Fruit fly (Drosophila melanogaster) whole organism, prepupa: ENCODE data around the gene CG9263.

Source experiments
- Blimp-1 ChIP-seq: fragments of 200-800 bp; sonication (Bioruptor generic); optimal IDR thresholded peaks from 3 replicates; lab custom pipeline; 2017; ENCODE audit warnings: missing biosample characterization, missing genetic modification characterization, mild to moderate bottlenecking, moderate library complexity, missing genetic modification reagents
- CG10631 ChIP-seq: fragments of 200-800 bp; sonication (Bioruptor generic); optimal IDR thresholded peaks from 2 replicates; lab custom pipeline; 2016; ENCODE audit warnings: missing biosample characterization, missing genetic modification characterization
- CG10669 ChIP-seq: fragments of 200-800 bp; sonication (Bioruptor generic); optimal IDR thresholded peaks from 3 replicates; lab custom pipeline; 2018; ENCODE audit warnings: missing biosample characterization, mild to moderate bottlenecking, missing genetic modification characterization, moderate library complexity
- CG11294 ChIP-seq: fragments of 200-800 bp; sonication (Bioruptor generic); IDR thresholded peaks from 2 replicates; pipeline ENCODE4 v1.3.6; 2022; ENCODE audit warnings: missing biosample characterization, missing genetic modification characterization
- CG11762 ChIP-seq: fragments of 200-800 bp; sonication (Bioruptor generic); optimal IDR thresholded peaks from 3 replicates; lab custom pipeline; 2016; ENCODE audit warnings: missing biosample characterization, missing genetic modification characterization; ENCODE audit not compliant: insufficient read depth
- CG1621 ChIP-seq: fragments of 200-800 bp; sonication (Bioruptor generic); optimal IDR thresholded peaks from 3 replicates; lab custom pipeline; 2018; ENCODE audit warnings: missing biosample characterization, mild to moderate bottlenecking, missing genetic modification characterization
- CG3032 ChIP-seq: fragments of 200-800 bp; optimal IDR thresholded peaks from 2 replicates; lab custom pipeline; 2019; ENCODE audit warnings: missing biosample characterization, mild to moderate bottlenecking, missing genetic modification characterization, moderate library complexity
- CG3919 ChIP-seq: fragments of 200-800 bp; sonication (Bioruptor generic); optimal IDR thresholded peaks from 3 replicates; lab custom pipeline; 2016; ENCODE audit warnings: missing biosample characterization, missing genetic modification characterization
- CG4318 ChIP-seq: fragments of 200-800 bp; sonication (Bioruptor generic); optimal IDR thresholded peaks from 3 replicates; lab custom pipeline; 2017; ENCODE audit warnings: missing biosample characterization, mild to moderate bottlenecking, missing genetic modification characterization
- CG6163 ChIP-seq: fragments of 200-800 bp; sonication (Bioruptor generic); IDR thresholded peaks from 3 replicates; pipeline ENCODE4 v1.3.6; 2022; ENCODE audit warnings: missing biosample characterization, missing genetic modification characterization
- CG6276 ChIP-seq: fragments of 200-800 bp; sonication (Bioruptor generic); optimal IDR thresholded peaks from 2 replicates; lab custom pipeline; 2017; ENCODE audit warnings: missing biosample characterization, mild to moderate bottlenecking, missing genetic modification characterization
- CG6792 ChIP-seq: fragments of 200-800 bp; sonication (Bioruptor generic); optimal IDR thresholded peaks from 3 replicates; lab custom pipeline; 2016; ENCODE audit warnings: missing biosample characterization, missing genetic modification characterization
- CG6808 ChIP-seq: fragments of 200-800 bp; sonication (Bioruptor generic); optimal IDR thresholded peaks from 3 replicates; lab custom pipeline; 2017; ENCODE audit warnings: missing biosample characterization, missing genetic modification characterization, mild to moderate bottlenecking, moderate library complexity, missing genetic modification reagents
- CG6854 ChIP-seq: fragments of 200-800 bp; sonication (Bioruptor generic); optimal IDR thresholded peaks from 2 replicates; lab custom pipeline; 2017; ENCODE audit warnings: missing biosample characterization, mild to moderate bottlenecking, missing genetic modification characterization
- CG8119 ChIP-seq: fragments of 200-800 bp; sonication (Bioruptor generic); IDR thresholded peaks from 3 replicates; pipeline ENCODE4 v1.3.6; 2022; ENCODE audit warnings: missing biosample characterization, missing genetic modification characterization
- CG8319 ChIP-seq: fragments of 200-800 bp; sonication (Bioruptor generic); optimal IDR thresholded peaks from 3 replicates; lab custom pipeline; 2016; ENCODE audit warnings: missing biosample characterization, missing genetic modification characterization
- CG8632 ChIP-seq: fragments of 200-800 bp; sonication (Bioruptor generic); optimal IDR thresholded peaks from 3 replicates; lab custom pipeline; 2016; ENCODE audit warnings: missing biosample characterization, missing genetic modification characterization
- Eip75B ChIP-seq: fragments of 200-800 bp; sonication (Bioruptor generic); optimal IDR thresholded peaks from 3 replicates; lab custom pipeline; 2016; ENCODE audit warnings: missing biosample characterization, missing genetic modification characterization
- Eip93F ChIP-seq: fragments of 200-800 bp; sonication (Bioruptor generic); optimal IDR thresholded peaks from 2 replicates; lab custom pipeline; 2016; ENCODE audit warnings: missing biosample characterization, mild to moderate bottlenecking, missing genetic modification characterization
- Ets21C ChIP-seq: fragments of 200-800 bp; sonication (Bioruptor generic); optimal IDR thresholded peaks from 3 replicates; lab custom pipeline; 2016; ENCODE audit warnings: missing biosample characterization, missing genetic modification characterization
- Ets96B ChIP-seq: fragments of 200-800 bp; optimal IDR thresholded peaks from 2 replicates; lab custom pipeline; 2019; ENCODE audit warnings: missing biosample characterization, mild to moderate bottlenecking, missing genetic modification characterization, moderate library complexity
- Gug ChIP-seq: fragments of 200-800 bp; sonication (Bioruptor generic); IDR thresholded peaks from 2 replicates; pipeline ENCODE4 v1.3.6; 2022; ENCODE audit warnings: missing biosample characterization, missing genetic modification characterization
- Hr38 ChIP-seq: sonication (Bioruptor generic); optimal IDR thresholded peaks from 2 replicates; lab custom pipeline; 2016; ENCODE audit warnings: missing biosample characterization, missing genetic modification characterization
- Hr39 ChIP-seq: fragments of 200-800 bp; sonication (Bioruptor generic); optimal IDR thresholded peaks from 2 replicates; lab custom pipeline; 2016; ENCODE audit warnings: missing biosample characterization, missing genetic modification characterization
- Hr4 ChIP-seq: fragments of 200-800 bp; sonication (Bioruptor generic); optimal IDR thresholded peaks from 3 replicates; lab custom pipeline; 2016; ENCODE audit warnings: missing biosample characterization, missing genetic modification characterization
- Met ChIP-seq: fragments of 200-800 bp; sonication (Bioruptor generic); optimal IDR thresholded peaks from 3 replicates; lab custom pipeline; 2016; ENCODE audit warnings: missing biosample characterization, missing genetic modification characterization
- OdsH ChIP-seq: fragments of 200-800 bp; sonication (Bioruptor generic); optimal IDR thresholded peaks from 3 replicates; lab custom pipeline; 2016; ENCODE audit warnings: missing biosample characterization, missing genetic modification characterization
- Sox102F ChIP-seq: fragments of 200-800 bp; sonication (Bioruptor generic); optimal IDR thresholded peaks from 2 replicates; lab custom pipeline; 2016; ENCODE audit warnings: missing biosample characterization, mild to moderate bottlenecking, missing genetic modification characterization
- Sox14 ChIP-seq: fragments of 200-800 bp; sonication (Bioruptor generic); optimal IDR thresholded peaks from 3 replicates; lab custom pipeline; 2016; ENCODE audit warnings: missing biosample characterization, missing genetic modification characterization
- achi ChIP-seq: fragments of 200-800 bp; sonication (Bioruptor generic); optimal IDR thresholded peaks from 3 replicates; lab custom pipeline; 2016; ENCODE audit warnings: missing biosample characterization, missing genetic modification characterization
- acj6 ChIP-seq: fragments of 200-800 bp; sonication (Bioruptor generic); optimal IDR thresholded peaks from 3 replicates; lab custom pipeline; 2016; ENCODE audit warnings: missing biosample characterization, missing genetic modification characterization
- dac ChIP-seq: fragments of 200-800 bp; sonication (Bioruptor generic); optimal IDR thresholded peaks from 2 replicates; lab custom pipeline; 2017; ENCODE audit warnings: missing biosample characterization, mild to moderate bottlenecking, missing genetic modification characterization
- dsx ChIP-seq: fragments of 200-800 bp; optimal IDR thresholded peaks from 3 replicates; lab custom pipeline; 2019; ENCODE audit warnings: missing biosample characterization, mild to moderate bottlenecking, missing genetic modification characterization, moderate library complexity; ENCODE audit not compliant: poor library complexity, severe bottlenecking
- eg ChIP-seq: fragments of 200-800 bp; sonication (Bioruptor generic); IDR thresholded peaks from 3 replicates; pipeline ENCODE4 v1.3.6; 2022; ENCODE audit warnings: missing biosample characterization, missing genetic modification characterization
- esn ChIP-seq: fragments of 200-800 bp; sonication (Bioruptor generic); optimal IDR thresholded peaks from 2 replicates; lab custom pipeline; 2016; ENCODE audit warnings: missing biosample characterization, mild to moderate bottlenecking, missing genetic modification characterization, moderate library complexity
- fd59A ChIP-seq: fragments of 200-800 bp; sonication (Bioruptor generic); optimal IDR thresholded peaks from 2 replicates; lab custom pipeline; 2017; ENCODE audit warnings: missing biosample characterization, mild to moderate bottlenecking, missing genetic modification characterization, missing genetic modification reagents
- fd85E ChIP-seq: fragments of 200-800 bp; sonication (Bioruptor generic); optimal IDR thresholded peaks from 3 replicates; lab custom pipeline; 2016; ENCODE audit warnings: missing biosample characterization, missing genetic modification characterization
- net ChIP-seq: fragments of 200-800 bp; sonication (Bioruptor generic); optimal IDR thresholded peaks from 3 replicates; lab custom pipeline; 2016; ENCODE audit warnings: missing biosample characterization, missing genetic modification characterization
- pdm3 ChIP-seq: fragments of 200-800 bp; sonication (Bioruptor generic); optimal IDR thresholded peaks from 3 replicates; lab custom pipeline; 2016; ENCODE audit warnings: missing biosample characterization, missing genetic modification characterization
- spab ChIP-seq: fragments of 200-800 bp; sonication (Bioruptor generic); optimal IDR thresholded peaks from 2 replicates; lab custom pipeline; 2017; ENCODE audit warnings: missing biosample characterization, mild to moderate bottlenecking, missing genetic modification characterization, missing genetic modification reagents
- ss ChIP-seq, 2 experiments: fragments of 200-800 bp; sonication (Bioruptor generic); optimal IDR thresholded peaks; 2 replicates in 1 of 2; 3 replicates in 1 of 2; lab custom pipeline; 2017 to 2018; ENCODE audit warnings: mild to moderate bottlenecking in 2 of 2, missing biosample characterization in 2 of 2, missing genetic modification characterization in 2 of 2, moderate library complexity in 1 of 2
- svp ChIP-seq: fragments of 200-800 bp; sonication (Bioruptor generic); peaks from one replicate; lab custom pipeline; 2016; ENCODE audit warnings: missing biosample characterization, missing genetic modification characterization
- topi ChIP-seq: fragments of 200-800 bp; sonication (Bioruptor generic); optimal IDR thresholded peaks from 3 replicates; lab custom pipeline; 2016; ENCODE audit warnings: missing biosample characterization, missing genetic modification characterization
- vri ChIP-seq: fragments of 200-800 bp; sonication (Bioruptor generic); optimal IDR thresholded peaks from 3 replicates; lab custom pipeline; 2016; ENCODE audit warnings: missing biosample characterization, mild to moderate bottlenecking, missing genetic modification characterization

The CG9263 gene

DNA sequence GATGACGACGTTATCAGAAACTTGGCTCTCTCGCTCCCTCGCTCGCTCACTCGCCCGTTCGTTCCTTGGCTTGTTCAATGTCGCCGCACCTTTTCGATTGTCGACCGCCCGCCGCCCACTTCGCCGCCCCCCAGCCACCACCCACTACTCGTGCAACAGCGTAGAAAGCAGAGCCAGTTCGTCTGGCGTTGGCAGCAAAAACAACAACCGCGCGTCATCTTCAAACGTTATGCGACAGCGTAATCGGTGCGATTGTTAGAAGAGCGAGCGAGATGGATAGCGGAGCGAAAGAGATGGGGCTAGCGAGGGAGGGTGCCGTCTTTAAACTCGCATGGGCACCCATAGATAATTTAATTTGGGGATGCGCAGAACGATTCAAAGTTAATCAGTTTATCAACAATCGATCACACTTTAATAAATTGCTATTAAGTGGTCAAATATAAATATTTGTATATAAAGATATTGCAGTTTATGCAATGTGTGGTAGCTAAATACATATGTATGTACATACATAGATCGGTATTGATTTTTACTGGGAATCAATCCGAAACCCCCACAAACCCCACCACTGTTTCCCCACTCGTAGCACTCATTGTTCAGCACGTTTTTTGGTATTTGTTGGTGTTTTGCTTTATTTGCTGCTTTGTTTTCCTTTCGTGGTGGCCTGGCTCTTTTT is 28.0 kb downstream of the CG9263 start (continued):
- TF ChIP-seq fd85E (GFP tag; lab: Kevin White, UChicago) (no peak), CG11294 (GFP tag; lab: Robert Waterston, UW) (peak; percentile 66; the same call in 1 of the 2 replicates), esn (GFP tag; lab: Kevin White, UChicago) (peak; percentile 83), Sox14 (GFP tag; lab: Kevin White, UChicago) (peak; percentile 82), Ets21C (GFP tag; lab: Kevin White, UChicago) (peak; percentile 63), achi (peak; percentile 61), eg (GFP tag; lab: Robert Waterston, UW) (peak; percentile 58), Blimp-1 (GFP tag; lab: Kevin White, UChicago) (peak; percentile 6), CG8319 (GFP tag; lab: Kevin White, UChicago) (no peak), ss (GFP tag; optimal IDR thresholded peaks at IDR 0.05; lab: Kevin White, UChicago) (no peak), Hr4 (GFP tag; lab: Kevin White, UChicago) (peak; percentile 68), CG3032 (tag; lab: Kevin White, UChicago) (no peak), CG6276 (GFP tag; lab: Kevin White, UChicago) (peak; percentile 0), Gug (GFP tag; lab: Robert Waterston, UW) (no peak), svp (GFP tag; lab: Kevin White, UChicago) (peak; percentile 81), Met (GFP tag; lab: Kevin White, UChicago) (peak; percentile 87), Sox102F (GFP tag; lab: Kevin White, UChicago) (peak; percentile 77), CG10669 (GFP tag; lab: Kevin White, UChicago) (no peak), CG8632 (GFP tag; lab: Kevin White, UChicago) (peak; percentile 37), CG4318 (GFP tag; lab: Kevin White, UChicago) (peak; percentile 75), spab (GFP tag; lab: Kevin White, UChicago) (no peak), CG6808 (GFP tag; lab: Kevin White, UChicago) (no peak), topi (GFP tag; lab: Kevin White, UChicago) (peak; percentile 55), Eip75B (GFP tag; lab: Kevin White, UChicago) (no peak), CG6792 (GFP tag; lab: Kevin White, UChicago) (peak; percentile 71), Hr38 (GFP tag; lab: Kevin White, UChicago) (no peak), CG10631 (GFP tag; lab: Kevin White, UChicago) (peak; percentile 40), Eip93F (GFP tag; lab: Kevin White, UChicago) (peak; percentile 69), CG3919 (GFP tag; lab: Kevin White, UChicago) (no peak), CG6163 (GFP tag; lab: Robert Waterston, UW) (peak; percentile 49; the same call in 2 of the 3 replicates), net (GFP tag; lab: Kevin White, UChicago) (no peak), acj6 (peak; percentile 74)

- TF ChIP-seq vri (GFP tag; lab: Kevin White, UChicago) = peak; percentile 89
- TF ChIP-seq dac (GFP tag; lab: Kevin White, UChicago) = peak; percentile 56
- TF ChIP-seq Eip75B (GFP tag; lab: Kevin White, UChicago) = peak; percentile 67
- TF ChIP-seq CG6808 (GFP tag; lab: Kevin White, UChicago) = no peak
- peak; percentile 34 for TF ChIP-seq CG1621
- TF ChIP-seq CG8119 (GFP tag; lab: Robert Waterston, UW) = peak; percentile 44; the same call in 2 of the 3 replicates
- no peak for TF ChIP-seq dsx (GFP tag; lab: Kevin White, UChicago)
- peak; percentile 78 for TF ChIP-seq topi (GFP tag; lab: Kevin White, UChicago)
- peak; percentile 21; the same call in 1 of the 2 replicates for TF ChIP-seq CG11294 (GFP tag; lab: Robert Waterston, UW)
- peak; percentile 65 for TF ChIP-seq CG11762 (GFP tag; lab: Kevin White, UChicago)
- TF ChIP-seq Gug (GFP tag; lab: Robert Waterston, UW) = peak; percentile 39; the same call in 1 of the 2 replicates
- TF ChIP-seq CG6163 (GFP tag; lab: Robert Waterston, UW) = peak; percentile 83
- TF ChIP-seq svp (GFP tag; lab: Kevin White, UChicago) = peak; percentile 89
- TF ChIP-seq fd85E (GFP tag; lab: Kevin White, UChicago) = peak; percentile 27
- peak; percentile 58 for TF ChIP-seq acj6
- peak; percentile 14 to 27 for TF ChIP-seq ss (GFP tag; optimal IDR thresholded peaks at IDR 0.05; lab: Kevin White, UChicago)
- peak; percentile 28 for TF ChIP-seq Ets96B (tag; lab: Kevin White, UChicago)
- peak; percentile 72 for TF ChIP-seq CG6854
- TF ChIP-seq pdm3 = peak; percentile 66
- peak; percentile 74 for TF ChIP-seq OdsH (GFP tag; lab: Kevin White, UChicago)
- peak; percentile 42 for TF ChIP-seq CG10669 (GFP tag; lab: Kevin White, UChicago)
- peak; percentile 78 for TF ChIP-seq Hr39 (GFP tag; lab: Kevin White, UChicago)
- TF ChIP-seq fd59A (GFP tag; lab: Kevin White, UChicago) = peak; percentile 57
These were observed 28.8 kb downstream of the CG9263 start for dm6 chr2L:13513331-13514261.
